Worm (Caenorhabditis elegans) whole organism, mixed stage, embryonic: Measurements from ENCODE around the gene nlp-68.

Source experiments
- blmp-1 ChIP-seq: fragments of 150-350 bp; optimal IDR thresholded peaks from 2 replicates; lab custom pipeline; 2014; ENCODE audit warnings: missing biosample characterization, missing genetic modification characterization
- ceh-39 ChIP-seq: fragments of 150-350 bp; optimal IDR thresholded peaks from 2 replicates; lab custom pipeline; 2014; ENCODE audit warnings: missing biosample characterization, missing genetic modification characterization
- ceh-43 ChIP-seq: fragments of 200-800 bp; sonication (Bioruptor generic); optimal IDR thresholded peaks from 2 replicates; lab custom pipeline; 2018; ENCODE audit warnings: mild to moderate bottlenecking, missing genetic modification characterization, moderate library complexity, missing compliant biosample characterization
- ces-1 ChIP-seq: fragments of 150-350 bp; optimal IDR thresholded peaks from 2 replicates; lab custom pipeline; 2014; ENCODE audit warnings: missing biosample characterization, missing genetic modification reagents, missing genetic modification characterization
- cnd-1 ChIP-seq: fragments of 200-800 bp; sonication (Bioruptor generic); optimal IDR thresholded peaks from 2 replicates; lab custom pipeline; 2018; ENCODE audit warnings: mild to moderate bottlenecking, missing genetic modification characterization, missing compliant biosample characterization
- drap-1 ChIP-seq: fragments of 200-800 bp; sonication (Bioruptor generic); optimal IDR thresholded peaks from 3 replicates; lab custom pipeline; 2018; ENCODE audit warnings: mild to moderate bottlenecking, missing genetic modification characterization, missing compliant biosample characterization
- elt-1 ChIP-seq: sonication (generic microtip); optimal IDR thresholded peaks from 2 replicates; lab custom pipeline; 2017; ENCODE audit warnings: missing genetic modification characterization, mild to moderate bottlenecking, missing compliant biosample characterization, antibody characterized with exemption, moderate library complexity, borderline replicate concordance; ENCODE audit not compliant: insufficient read depth
- elt-3 ChIP-seq: fragments of 150-350 bp; optimal IDR thresholded peaks from 2 replicates; lab custom pipeline; 2014; ENCODE audit warnings: missing biosample characterization, missing genetic modification characterization
- flh-1 ChIP-seq: fragments of 200-800 bp; sonication (Bioruptor generic); optimal IDR thresholded peaks from 2 replicates; lab custom pipeline; 2018; ENCODE audit warnings: mild to moderate bottlenecking, missing genetic modification characterization, moderate library complexity, missing compliant biosample characterization
- ham-2 ChIP-seq: fragments of 200-800 bp; sonication (Bioruptor generic); optimal IDR thresholded peaks from 2 replicates; lab custom pipeline; 2018; ENCODE audit warnings: mild to moderate bottlenecking, missing genetic modification characterization, missing compliant biosample characterization
- hlh-1 ChIP-seq: fragments of 150-350 bp; optimal IDR thresholded peaks from 2 replicates; lab custom pipeline; 2014; ENCODE audit warnings: missing biosample characterization, missing genetic modification reagents, missing genetic modification characterization
- lsy-2 ChIP-seq: fragments of 150-350 bp; optimal IDR thresholded peaks from 2 replicates; lab custom pipeline; 2014; ENCODE audit warnings: missing biosample characterization, missing genetic modification characterization
- mab-5 ChIP-seq: fragments of 150-350 bp; optimal IDR thresholded peaks from 2 replicates; lab custom pipeline; 2014; ENCODE audit warnings: missing biosample characterization, missing genetic modification characterization
- mep-1 ChIP-seq: fragments of 150-350 bp; optimal IDR thresholded peaks from 2 replicates; lab custom pipeline; 2017; ENCODE audit warnings: missing biosample characterization, missing genetic modification reagents, missing genetic modification characterization, inconsistent platforms
- mls-2 ChIP-seq: sonication (generic microtip); optimal IDR thresholded peaks from 2 replicates; lab custom pipeline; 2016; ENCODE audit warnings: mild to moderate bottlenecking, missing genetic modification characterization, moderate library complexity, missing compliant biosample characterization
- nhr-12 ChIP-seq: fragments of 150-350 bp; optimal IDR thresholded peaks from 2 replicates; lab custom pipeline; 2014; ENCODE audit warnings: missing biosample characterization, missing genetic modification characterization
- nhr-237 ChIP-seq: fragments of 150-350 bp; optimal IDR thresholded peaks from 2 replicates; lab custom pipeline; 2014; ENCODE audit warnings: missing biosample characterization, missing genetic modification characterization
- nhr-28 ChIP-seq: fragments of 150-350 bp; optimal IDR thresholded peaks from 2 replicates; lab custom pipeline; 2014; ENCODE audit warnings: missing biosample characterization, missing genetic modification characterization
- nhr-76 ChIP-seq: sonication (generic microtip); optimal IDR thresholded peaks from 2 replicates; lab custom pipeline; 2017; ENCODE audit warnings: missing biosample characterization, missing genetic modification characterization
- pha-4 ChIP-seq: fragments of 150-350 bp; optimal IDR thresholded peaks from 2 replicates; lab custom pipeline; 2018; ENCODE audit warnings: missing biosample characterization, missing genetic modification reagents, missing genetic modification characterization
- sem-2 ChIP-seq: fragments of 200-800 bp; sonication (Bioruptor generic); optimal IDR thresholded peaks from 2 replicates; lab custom pipeline; 2018; ENCODE audit warnings: mild to moderate bottlenecking, missing genetic modification characterization, missing compliant biosample characterization
- snpc-4 ChIP-seq: fragments of 150-350 bp; optimal IDR thresholded peaks from 2 replicates; lab custom pipeline; 2014; ENCODE audit warnings: missing biosample characterization, missing genetic modification characterization
- sptf-1 ChIP-seq: sonication (generic microtip); optimal IDR thresholded peaks from 2 replicates; lab custom pipeline; 2017; ENCODE audit warnings: mild to moderate bottlenecking, missing genetic modification characterization, moderate library complexity, missing compliant biosample characterization
- tbx-8 ChIP-seq: fragments of 200-800 bp; sonication (Bioruptor generic); optimal IDR thresholded peaks from 2 replicates; lab custom pipeline; 2018; ENCODE audit warnings: mild to moderate bottlenecking, missing genetic modification characterization, moderate library complexity, missing compliant biosample characterization
- unc-120 ChIP-seq: sonication (generic microtip); optimal IDR thresholded peaks from 2 replicates; lab custom pipeline; 2017; ENCODE audit warnings: missing genetic modification characterization, missing compliant biosample characterization; ENCODE audit not compliant: poor library complexity, severe bottlenecking
- unc-39 ChIP-seq: fragments of 150-350 bp; optimal IDR thresholded peaks from 2 replicates; lab custom pipeline; 2014; ENCODE audit warnings: missing biosample characterization, missing genetic modification characterization
- unc-62 ChIP-seq: fragments of 150-350 bp; optimal IDR thresholded peaks from 2 replicates; lab custom pipeline; 2014; ENCODE audit warnings: missing biosample characterization, missing genetic modification reagents, missing genetic modification characterization
- zip-8 ChIP-seq: fragments of 150-350 bp; optimal IDR thresholded peaks from 2 replicates; lab custom pipeline; 2014; ENCODE audit warnings: missing biosample characterization, missing genetic modification characterization
- ztf-11 ChIP-seq: fragments of 150-350 bp; optimal IDR thresholded peaks from 2 replicates; lab custom pipeline; 2014; ENCODE audit warnings: missing biosample characterization, missing genetic modification characterization

Gene nlp-68

ce11 chrIII:10578873-10579272 is 39.9 kb upstream of the nlp-68 start:
- TF ChIP-seq mls-2 (tag; lab: Kevin White, UChicago) (no peak), mab-5 (no peak), sptf-1 (tag; lab: Kevin White, UChicago) (no peak), cnd-1 (tag; lab: Kevin White, UChicago) (no peak), mep-1 (tag; lab: Kevin White, UChicago) (no peak), sem-2 (GFP tag; lab: Kevin White, UChicago) (no peak), lsy-2 (tag; lab: Kevin White, UChicago) (no peak), elt-3 (tag; lab: Kevin White, UChicago) (no peak)
- TF ChIP-seq, all 35 proteins: peak for 0

- peak; percentile 73 for TF ChIP-seq ces-1
- no peak for TF ChIP-seq nhr-76 (tag; lab: Kevin White, UChicago)
Observed at ce11 chrIII:10577782-10578181, 38.8 kb upstream of the nlp-68 start.

- no peak for TF ChIP-seq ztf-11 (tag; lab: Kevin White, UChicago)
- TF ChIP-seq unc-62 (GFP tag; lab: Kevin White, UChicago) = no peak
- TF ChIP-seq flh-1 = no peak
- TF ChIP-seq tbx-8 (GFP tag; lab: Kevin White, UChicago) = no peak
- no peak for TF ChIP-seq ham-2 (GFP tag; lab: Kevin White, UChicago)
- no peak for TF ChIP-seq unc-39
- TF ChIP-seq unc-120 (tag; lab: Kevin White, UChicago) = no peak
- no peak for TF ChIP-seq mls-2 (tag; lab: Kevin White, UChicago)
- no peak for TF ChIP-seq elt-3 (tag; lab: Kevin White, UChicago)
- TF ChIP-seq pha-4 = no peak
- TF ChIP-seq blmp-1 (tag; lab: Kevin White, UChicago) = no peak
- no peak for TF ChIP-seq elt-1 (tag; lab: Kevin White, UChicago)
- no peak for TF ChIP-seq drap-1 (GFP tag; lab: Kevin White, UChicago)
- TF ChIP-seq nhr-12 (tag; lab: Kevin White, UChicago) = no peak
- no peak for TF ChIP-seq nhr-76 (tag; lab: Kevin White, UChicago)
Observed at ce11 chrIII:10575320-10575719, 36.4 kb upstream of the nlp-68 start, which contains the start of gene Y45F3A.4. Y45F3A.4 (minus strand) TSS chrIII:10575420.

ce11 chrIII:10569246-10569645 is 30.3 kb upstream of the nlp-68 start:
- TF ChIP-seq flh-1 = no peak
- TF ChIP-seq ham-2 (GFP tag; lab: Kevin White, UChicago) = no peak
- no peak for TF ChIP-seq pha-4
- TF ChIP-seq nhr-28 (tag; lab: Kevin White, UChicago) = no peak
- no peak for TF ChIP-seq unc-39
- no peak for TF ChIP-seq zip-8 (tag; lab: Kevin White, UChicago)
- TF ChIP-seq hlh-1 (tag; lab: Kevin White, UChicago) = no peak
- TF ChIP-seq ztf-11 (tag; lab: Kevin White, UChicago) = no peak
- no peak for TF ChIP-seq sem-2 (GFP tag; lab: Kevin White, UChicago)
- no peak for TF ChIP-seq nhr-237
- TF ChIP-seq ceh-43 (GFP tag; lab: Kevin White, UChicago) = no peak

- no peak for TF ChIP-seq ces-1
- TF ChIP-seq ztf-11 (tag; lab: Kevin White, UChicago) = no peak
- no peak for TF ChIP-seq nhr-12 (tag; lab: Kevin White, UChicago)
- no peak for TF ChIP-seq ceh-39 (tag; lab: Kevin White, UChicago)
- no peak for TF ChIP-seq nhr-76 (tag; lab: Kevin White, UChicago)
- no peak for TF ChIP-seq snpc-4 (tag; lab: Kevin White, UChicago)
- TF ChIP-seq sem-2 (GFP tag; lab: Kevin White, UChicago) = no peak
- TF ChIP-seq cnd-1 (tag; lab: Kevin White, UChicago) = no peak
- TF ChIP-seq mls-2 (tag; lab: Kevin White, UChicago) = no peak
- TF ChIP-seq pha-4 = no peak
- no peak for TF ChIP-seq nhr-28 (tag; lab: Kevin White, UChicago)
- no peak for TF ChIP-seq nhr-237
Observed at ce11 chrIII:10565926-10566325, 27.0 kb upstream of the nlp-68 start, which contains the start of gene acdh-11. acdh-11 (plus strand) TSS chrIII:10566258.

ce11 chrIII:10562542-10562941 is 23.6 kb upstream of the nlp-68 start:
- TF ChIP-seq elt-1 (tag; lab: Kevin White, UChicago) (peak; percentile 41), nhr-76 (tag; lab: Kevin White, UChicago) (no peak)
